Fruit fly (Drosophila melanogaster): ENCODE data around the gene mkg-p.

mkg-p gene

dm6 chr3L:8423156-8423555 is 18.1 kb upstream of the mkg-p start (continued):
- TF ChIP-seq CG7987 (GFP tag; optimal IDR thresholded peaks at IDR 0.05) (no peak), gcm2 (GFP tag; optimal IDR thresholded peaks at IDR 0.05) (no peak), NC2α (GFP tag; optimal IDR thresholded peaks at IDR 0.05) (no peak), Scr (GFP tag; IDR thresholded peaks at IDR 0.05; ENCODE audit: partially characterized antibody) (no peak), CG11560 (tag; IDR thresholded peaks at IDR 0.05) (no peak), CG14710 (tag; optimal IDR thresholded peaks at IDR 0.05) (peak; percentile 33), gsb-n (tag; optimal IDR thresholded peaks at IDR 0.05) (no peak), CG18011 (GFP tag; optimal IDR thresholded peaks at IDR 0.05) (no peak), dmrt11E (tag; optimal IDR thresholded peaks at IDR 0.05) (peak; percentile 9), CG16863 (GFP tag; optimal IDR thresholded peaks at IDR 0.05) (no peak), jing (GFP tag; optimal IDR thresholded peaks at IDR 0.05) (no peak), CG18262 (tag; optimal IDR thresholded peaks at IDR 0.05) (peak; percentile 70), CG4854 (GFP tag; optimal IDR thresholded peaks at IDR 0.05) (no peak), CG17912 (GFP tag; optimal IDR thresholded peaks at IDR 0.05) (no peak), Nf-YC (tag; optimal IDR thresholded peaks at IDR 0.05) (no peak), CG10462 (GFP tag; optimal IDR thresholded peaks at IDR 0.05) (no peak), NK7.1 (GFP tag; optimal IDR thresholded peaks at IDR 0.05) (no peak), Meics (GFP tag; optimal IDR thresholded peaks at IDR 0.05) (no peak), wor (GFP tag; IDR thresholded peaks at IDR 0.05) (no peak), CG4282 (GFP tag; optimal IDR thresholded peaks at IDR 0.05) (no peak), Awh (GFP tag; IDR thresholded peaks at IDR 0.05) (no peak), Dip2 (GFP tag; IDR thresholded peaks at IDR 0.05) (no peak), zen (tag; optimal IDR thresholded peaks at IDR 0.05) (no peak), Pdp1 (GFP tag; optimal IDR thresholded peaks at IDR 0.05) (no peak), PHDP (tag; optimal IDR thresholded peaks at IDR 0.05) (peak; percentile 1), Mes4 (GFP tag; optimal IDR thresholded peaks at IDR 0.05) (no peak), CG31441 (GFP tag; IDR thresholded peaks at IDR 0.05) (peak; percentile 42; the same call in 1 of the 2 replicates), CG12769 (tag; optimal IDR thresholded peaks at IDR 0.05) (no peak), btn (GFP tag; optimal IDR thresholded peaks at IDR 0.05) (no peak), CG4424 (GFP tag; optimal IDR thresholded peaks at IDR 0.05) (no peak), exex (tag; optimal IDR thresholded peaks at IDR 0.05) (no peak), inv (GFP tag; IDR thresholded peaks at IDR 0.05; ENCODE audit: partially characterized antibody) (no peak), CG17385 (GFP tag; optimal IDR thresholded peaks at IDR 0.05) (peak; percentile 7), HHEX (GFP tag; optimal IDR thresholded peaks at IDR 0.05) (no peak), Vsx1 (GFP tag; optimal IDR thresholded peaks at IDR 0.05) (no peak), zen2 (GFP tag; IDR thresholded peaks at IDR 0.05; ENCODE audit: partially characterized antibody) (no peak), Hr78 (GFP tag; optimal IDR thresholded peaks at IDR 0.05) (peak in 1 of 2 experiments; percentile 17), CG3847 (GFP tag; IDR thresholded peaks at IDR 0.05) (no peak), stwl (tag; optimal IDR thresholded peaks at IDR 0.05) (no peak), CG4707 (GFP tag; optimal IDR thresholded peaks at IDR 0.05) (no peak), Hand (GFP tag; optimal IDR thresholded peaks at IDR 0.05) (no peak), CG11456 (GFP tag; IDR thresholded peaks at IDR 0.05) (no peak), Antp (GFP tag; optimal IDR thresholded peaks at IDR 0.05) (no peak), CG7556 (GFP tag; optimal IDR thresholded peaks at IDR 0.05) (peak; percentile 43), gsb (GFP tag; IDR thresholded peaks at IDR 0.05) (no peak), sd (tag; optimal IDR thresholded peaks at IDR 0.05) (no peak), maf-S (GFP tag; optimal IDR thresholded peaks at IDR 0.05) (no peak), bcd (GFP tag; optimal IDR thresholded peaks at IDR 0.05) (no peak), Sox102F (GFP tag; optimal IDR thresholded peaks at IDR 0.05) (no peak), chm (GFP tag; IDR thresholded peaks at IDR 0.05) (no peak), Mad (GFP tag; optimal IDR thresholded peaks at IDR 0.05) (no peak)

Measured in whole organism, embryonic.